Worm (Caenorhabditis elegans): Measurements from ENCODE around the gene rps-0.
A peak's percentile ranks its signal among the peaks of the same experiment; 100 is the strongest.

rps-0 gene

DNA sequence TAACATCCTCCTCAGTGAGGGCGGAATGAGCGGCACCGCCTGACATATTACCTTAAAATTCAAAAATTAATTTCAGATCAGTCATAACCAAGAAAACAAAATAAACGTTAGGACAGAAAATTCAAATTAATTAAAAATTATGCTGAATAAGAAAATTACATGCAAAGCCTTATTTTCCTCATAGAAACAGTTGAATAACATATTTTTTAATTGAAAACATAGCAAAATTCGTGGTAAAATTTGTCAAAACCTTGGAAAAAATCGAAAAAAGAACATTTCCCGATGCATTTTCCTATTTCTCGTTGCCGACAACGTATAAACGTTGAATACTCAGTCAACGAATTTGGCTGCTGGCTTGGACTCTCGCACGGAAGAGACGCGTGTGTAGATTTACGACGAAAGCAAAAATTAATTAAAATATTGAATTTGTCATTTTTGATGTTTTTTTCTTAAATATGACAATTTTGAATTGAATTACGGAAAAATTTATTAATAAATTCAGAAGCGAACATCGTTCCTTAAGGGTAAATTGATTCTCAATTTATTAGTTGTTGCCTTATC, at the start of gene rps-0, which contains the start of gene rbg-3:
Gene rps-0, minus strand, starts transcription at position 51 of the 561 bp plus-strand sequence.
Gene rbg-3, plus strand, starts transcription at position 424 of the 561 bp plus-strand sequence.
- peak; percentile 82 for TF ChIP-seq egl-13 (tag; optimal IDR thresholded peaks at IDR 0.05)
- peak; percentile 85 for TF ChIP-seq irx-1 (tag; optimal IDR thresholded peaks at IDR 0.05)
- TF ChIP-seq dsc-1 (tag; optimal IDR thresholded peaks at IDR 0.05) = peak; percentile 92
- peak; percentile 92 for TF ChIP-seq rnt-1 (tag; optimal IDR thresholded peaks at IDR 0.05)
- TF ChIP-seq nhr-28 (tag; optimal IDR thresholded peaks at IDR 0.05) = no peak
- TF ChIP-seq unc-86 (tag; optimal IDR thresholded peaks at IDR 0.05) = peak; percentile 88
- peak; percentile 92 for TF ChIP-seq lin-15B (tag; optimal IDR thresholded peaks at IDR 0.05)
- peak; percentile 99 for TF ChIP-seq C04F5.9 (tag; optimal IDR thresholded peaks at IDR 0.05)
- TF ChIP-seq hpl-2 (GFP tag; optimal IDR thresholded peaks at IDR 0.05) = peak; percentile 55
- TF ChIP-seq fos-1 (tag; optimal IDR thresholded peaks at IDR 0.05) = peak; percentile 88
- TF ChIP-seq lin-39 (tag; optimal IDR thresholded peaks at IDR 0.05) = peak; percentile 77
- no peak for TF ChIP-seq pag-3 (tag; optimal IDR thresholded peaks at IDR 0.05; ENCODE audit: borderline replicate concordance, insufficient read depth)
- TF ChIP-seq egl-27 (tag; optimal IDR thresholded peaks at IDR 0.05) = no peak
- TF ChIP-seq nhr-11 (tag; optimal IDR thresholded peaks at IDR 0.05) = peak; percentile 74
- no peak for TF ChIP-seq ceh-63 (GFP tag; optimal IDR thresholded peaks at IDR 0.05)
- TF ChIP-seq ztf-11 (tag; optimal IDR thresholded peaks at IDR 0.05) = peak in 1 of 2 experiments; percentile 72
- no peak for TF ChIP-seq ces-1 (GFP tag; optimal IDR thresholded peaks at IDR 0.05)
- no peak for TF ChIP-seq ama-1 (optimal IDR thresholded peaks at IDR 0.05)
- peak; percentile 75 for TF ChIP-seq lir-3 (tag; optimal IDR thresholded peaks at IDR 0.05; ENCODE audit: poor library complexity)
- peak; percentile 47 for TF ChIP-seq snpc-4 (tag; optimal IDR thresholded peaks at IDR 0.05)
- TF ChIP-seq fkh-4 (tag; optimal IDR thresholded peaks at IDR 0.05; ENCODE audit: borderline replicate concordance) = peak; percentile 52
- no peak for TF ChIP-seq pqm-1 (tag; optimal IDR thresholded peaks at IDR 0.05)
- TF ChIP-seq jun-1 (tag; optimal IDR thresholded peaks at IDR 0.05) = peak; percentile 90
- TF ChIP-seq ets-5 (GFP tag; IDR thresholded peaks at IDR 0.05) = no peak
- TF ChIP-seq nhr-90 (tag; optimal IDR thresholded peaks at IDR 0.05; ENCODE audit: poor library complexity) = peak; percentile 89
- peak; percentile 95 for TF ChIP-seq nhr-47 (tag; optimal IDR thresholded peaks at IDR 0.05)
- TF ChIP-seq unc-98 (GFP tag; IDR thresholded peaks at IDR 0.05) = no peak; the same call in 1 of the 2 replicates
- TF ChIP-seq lin-14 (GFP tag; optimal IDR thresholded peaks at IDR 0.05) = peak; percentile 95
- peak; percentile 72 for TF ChIP-seq mab-9 (GFP tag; IDR thresholded peaks at IDR 0.05)
- TF ChIP-seq elt-3 (tag; optimal IDR thresholded peaks at IDR 0.05) = peak in 5 of 6 experiments; percentile 13 to 90 (median 75)
- peak; percentile 74 for TF ChIP-seq zip-4 (GFP tag; optimal IDR thresholded peaks at IDR 0.05)
- TF ChIP-seq alr-1 (tag; optimal IDR thresholded peaks at IDR 0.05; ENCODE audit: borderline replicate concordance) = no peak
- TF ChIP-seq ceh-8 (GFP tag; optimal IDR thresholded peaks at IDR 0.05) = peak; percentile 90
- TF ChIP-seq nhr-84 (tag; optimal IDR thresholded peaks at IDR 0.05) = no peak
- no peak for TF ChIP-seq zag-1 (tag; optimal IDR thresholded peaks at IDR 0.05)
- peak; percentile 66 for TF ChIP-seq aly-2 (tag; optimal IDR thresholded peaks at IDR 0.05)
- TF ChIP-seq sup-37 (GFP tag; optimal IDR thresholded peaks at IDR 0.05) = peak; percentile 38
- no peak for TF ChIP-seq efl-3 (GFP tag; optimal IDR thresholded peaks at IDR 0.05)
- peak; percentile 92 for TF ChIP-seq swsn-7 (tag; optimal IDR thresholded peaks at IDR 0.05)
- peak; percentile 93 to 94 (median 93) for TF ChIP-seq ceh-82 (tag; optimal IDR thresholded peaks at IDR 0.05)
- peak; percentile 98 for TF ChIP-seq mep-1 (tag; optimal IDR thresholded peaks at IDR 0.05)
- no peak for TF ChIP-seq tlp-1 (tag; optimal IDR thresholded peaks at IDR 0.05)
- TF ChIP-seq nhr-76 (tag; optimal IDR thresholded peaks at IDR 0.05) = no peak
- TF ChIP-seq unc-62 (GFP tag; optimal IDR thresholded peaks at IDR 0.05) = no peak
- TF ChIP-seq tbx-2 (tag; optimal IDR thresholded peaks at IDR 0.05) = peak; percentile 93
- peak; percentile 77 for TF ChIP-seq vab-15 (tag; optimal IDR thresholded peaks at IDR 0.05)
- TF ChIP-seq grh-1 (GFP tag; IDR thresholded peaks at IDR 0.05) = peak; percentile 79
- no peak for TF ChIP-seq unc-30 (tag; optimal IDR thresholded peaks at IDR 0.05)
- TF ChIP-seq unc-130 (tag; optimal IDR thresholded peaks at IDR 0.05) = peak; percentile 97
- TF ChIP-seq F16B12.6 (tag; optimal IDR thresholded peaks at IDR 0.05) = peak; percentile 71
- TF ChIP-seq mdl-1 (tag; optimal IDR thresholded peaks at IDR 0.05) = peak in 1 of 2 experiments; percentile 84
- TF ChIP-seq skn-1 (tag; optimal IDR thresholded peaks at IDR 0.05) = peak; percentile 76

All from whole organism, L1 larva.